Fruit fly (Drosophila melanogaster) whole organism, pupa: ENCODE measurements around the gene Ccdc58.

ENCODE experiments used
- CG17806 ChIP-seq: fragments of 200-800 bp; sonication (Bioruptor generic); optimal IDR thresholded peaks from 2 replicates; lab custom pipeline; 2018; ENCODE audit warnings: missing biosample characterization, mild to moderate bottlenecking, missing genetic modification characterization, moderate library complexity
- CG4496 ChIP-seq: fragments of 200-800 bp; sonication (Bioruptor generic); IDR thresholded peaks from 3 replicates; pipeline ENCODE4 v1.3.6; 2022; ENCODE audit warnings: missing biosample characterization, missing genetic modification characterization
- D1 ChIP-seq: fragments of 200-800 bp; sonication (Bioruptor generic); optimal IDR thresholded peaks from 2 replicates; lab custom pipeline; 2018; ENCODE audit warnings: missing biosample characterization, mild to moderate bottlenecking, missing genetic modification characterization, moderate library complexity
- fd96Ca ChIP-seq: fragments of 200-800 bp; sonication (Bioruptor generic); IDR thresholded peaks from 3 replicates; pipeline ENCODE4 v1.3.6; 2022; ENCODE audit warnings: missing biosample characterization, missing genetic modification characterization

dm6 chr3L:19845907-19846301 is 40.9 kb downstream of the Ccdc58 start:
- TF ChIP-seq D1 (tag; lab: Kevin White, UChicago) (no peak), CG17806 (tag; lab: Kevin White, UChicago) (no peak), CG4496 (GFP tag; lab: Robert Waterston, UW) (no peak), fd96Ca (GFP tag; lab: Robert Waterston, UW) (no peak)
